Fruit fly (Drosophila melanogaster): ENCODE data around the gene pzg.

DNA sequence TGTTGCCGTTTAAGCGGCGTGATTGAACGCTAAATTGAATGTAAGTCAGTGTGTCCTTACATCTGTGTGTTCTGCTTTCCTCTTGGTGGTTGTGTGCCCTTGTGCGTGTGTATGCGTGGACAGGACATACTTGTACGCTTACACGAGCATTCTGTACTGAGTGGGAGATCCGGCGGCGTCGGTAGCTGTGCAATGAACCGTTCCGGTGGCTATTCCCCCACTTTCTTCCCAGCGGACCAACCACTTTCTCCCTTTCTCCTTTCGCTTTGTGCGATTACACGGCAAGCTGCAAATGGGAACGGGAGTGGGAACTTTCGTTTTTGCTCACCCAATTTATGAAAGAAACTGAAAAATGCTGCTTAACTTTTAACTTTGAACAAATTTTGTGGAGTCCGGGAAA lies 38.8 kb downstream of the pzg start:
- TF ChIP-seq CG5204 (GFP tag; optimal IDR thresholded peaks at IDR 0.05) = no peak
- no peak for TF ChIP-seq ovo (GFP tag; optimal IDR thresholded peaks at IDR 0.05)
- TF ChIP-seq kay (GFP tag; ENCODE audit: borderline replicate concordance) = no peak
- no peak for TF ChIP-seq cic (GFP tag; optimal IDR thresholded peaks at IDR 0.05)
- no peak for TF ChIP-seq Crg-1 (GFP tag; optimal IDR thresholded peaks at IDR 0.05)
- no peak for TF ChIP-seq CG14711 (tag; optimal IDR thresholded peaks at IDR 0.05)
- no peak for TF ChIP-seq Clk (GFP tag; optimal IDR thresholded peaks at IDR 0.05)

All from whole organism, adult.